Fruit fly (Drosophila melanogaster): Measurements from ENCODE around the gene Ugt303B1.
A peak's percentile ranks its signal among the peaks of the same experiment; 100 is the strongest.

Ugt303B1 gene

DNA sequence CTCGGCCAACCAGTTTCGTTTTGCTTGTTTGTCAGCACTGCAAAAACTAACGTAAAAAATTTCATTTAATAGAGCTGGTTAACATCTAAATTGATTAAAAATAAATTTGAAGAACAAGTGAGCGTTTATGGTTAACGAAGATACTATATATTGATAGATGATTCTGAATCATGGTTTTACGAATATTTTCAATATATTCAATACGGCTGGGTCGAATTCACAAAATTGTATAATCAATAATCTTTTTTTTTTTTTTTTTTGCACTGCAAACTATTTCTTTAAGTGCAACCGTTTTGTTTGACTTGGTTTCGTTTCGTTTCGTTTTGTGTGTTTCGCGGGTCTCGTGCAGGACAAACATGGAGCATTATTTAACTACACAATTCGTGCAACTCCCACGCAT lies 31.8 kb downstream of the Ugt303B1 start:
- peak; percentile 69 for TF ChIP-seq esn (GFP tag; optimal IDR thresholded peaks at IDR 0.05)
- peak; percentile 37 for TF ChIP-seq acj6 (GFP tag; optimal IDR thresholded peaks at IDR 0.05)
- no peak for TF ChIP-seq CG8319 (GFP tag; optimal IDR thresholded peaks at IDR 0.05)
- no peak for TF ChIP-seq CG11902 (GFP tag; optimal IDR thresholded peaks at IDR 0.05)
- peak; percentile 69 for TF ChIP-seq Hr4 (GFP tag; optimal IDR thresholded peaks at IDR 0.05)
- peak; percentile 54 for TF ChIP-seq Sox102F (GFP tag; optimal IDR thresholded peaks at IDR 0.05)
- TF ChIP-seq fkh (GFP tag; optimal IDR thresholded peaks at IDR 0.05), result no peak
- TF ChIP-seq CG4318 (GFP tag; optimal IDR thresholded peaks at IDR 0.05), result peak; percentile 31
- TF ChIP-seq CG6163 (GFP tag; IDR thresholded peaks at IDR 0.05), result peak; percentile 40; the same call in 1 of the 3 replicates
- peak; percentile 44 for TF ChIP-seq Lpt (GFP tag; optimal IDR thresholded peaks at IDR 0.05)
- peak; percentile 22 for TF ChIP-seq CG10631 (GFP tag; optimal IDR thresholded peaks at IDR 0.05)
- TF ChIP-seq topi (GFP tag; optimal IDR thresholded peaks at IDR 0.05), result peak; percentile 65
- TF ChIP-seq CG8119 (GFP tag; IDR thresholded peaks at IDR 0.05), result peak; percentile 86
- TF ChIP-seq CG31627 (GFP tag; optimal IDR thresholded peaks at IDR 0.05), result peak; percentile 56
- TF ChIP-seq CG6276 (GFP tag; optimal IDR thresholded peaks at IDR 0.05), result peak; percentile 82
- peak; percentile 25 for TF ChIP-seq CG11762 (GFP tag; optimal IDR thresholded peaks at IDR 0.05; ENCODE audit: insufficient read depth)
- TF ChIP-seq cyc (GFP tag; optimal IDR thresholded peaks at IDR 0.05), result peak; percentile 49
- no peak for TF ChIP-seq spab (GFP tag; optimal IDR thresholded peaks at IDR 0.05)
- peak; percentile 28 for TF ChIP-seq CG34406 (GFP tag; optimal IDR thresholded peaks at IDR 0.05)
- TF ChIP-seq Hr39 (GFP tag; optimal IDR thresholded peaks at IDR 0.05), result peak; percentile 53
- TF ChIP-seq CG6808 (GFP tag; optimal IDR thresholded peaks at IDR 0.05), result no peak
- no peak for TF ChIP-seq CG10669 (GFP tag; optimal IDR thresholded peaks at IDR 0.05)
- TF ChIP-seq CG11294 (GFP tag; IDR thresholded peaks at IDR 0.05), result no peak
- no peak for TF ChIP-seq ss (GFP tag; optimal IDR thresholded peaks at IDR 0.05)
- peak; percentile 87 for TF ChIP-seq CG15336 (GFP tag; IDR thresholded peaks at IDR 0.05)
- TF ChIP-seq Ets21C (GFP tag; optimal IDR thresholded peaks at IDR 0.05), result peak; percentile 36
- no peak for TF ChIP-seq Hr38 (GFP tag; optimal IDR thresholded peaks at IDR 0.05)
- TF ChIP-seq net (GFP tag; optimal IDR thresholded peaks at IDR 0.05), result peak; percentile 46
- TF ChIP-seq OdsH (GFP tag; optimal IDR thresholded peaks at IDR 0.05), result peak; percentile 26
- TF ChIP-seq eg (GFP tag; IDR thresholded peaks at IDR 0.05), result peak; percentile 60; the same call in 2 of the 3 replicates
- TF ChIP-seq achi (GFP tag; optimal IDR thresholded peaks at IDR 0.05), result peak; percentile 41
- no peak for TF ChIP-seq fd59A (GFP tag; optimal IDR thresholded peaks at IDR 0.05)
- TF ChIP-seq Met (GFP tag; optimal IDR thresholded peaks at IDR 0.05), result peak; percentile 69
- no peak for TF ChIP-seq CG1621 (tag; optimal IDR thresholded peaks at IDR 0.05)
- TF ChIP-seq CG6792 (GFP tag; optimal IDR thresholded peaks at IDR 0.05), result no peak
- TF ChIP-seq vri (GFP tag; optimal IDR thresholded peaks at IDR 0.05), result peak; percentile 36
- peak; percentile 60 for TF ChIP-seq lz (GFP tag; optimal IDR thresholded peaks at IDR 0.05)
- peak; percentile 22 for TF ChIP-seq Eip75B (GFP tag; optimal IDR thresholded peaks at IDR 0.05)
- no peak for TF ChIP-seq Blimp-1 (GFP tag; optimal IDR thresholded peaks at IDR 0.05)
- peak; percentile 81 for TF ChIP-seq CG32006 (GFP tag; optimal IDR thresholded peaks at IDR 0.05)
- TF ChIP-seq salr (GFP tag; optimal IDR thresholded peaks at IDR 0.05), result peak in 1 of 2 experiments; percentile 44
- TF ChIP-seq pdm3 (GFP tag; optimal IDR thresholded peaks at IDR 0.05), result peak; percentile 60
- 0 out of 2 replicates have a peak, but pooled peaks have one; percentile 11 for TF ChIP-seq Gug (GFP tag; IDR thresholded peaks at IDR 0.05)
- TF ChIP-seq Sox15 (GFP tag; optimal IDR thresholded peaks at IDR 0.05), result no peak
- peak; percentile 54 for TF ChIP-seq Smox (GFP tag; optimal IDR thresholded peaks at IDR 0.05)
- no peak for TF ChIP-seq CG3032 (tag; optimal IDR thresholded peaks at IDR 0.05)
- peak; percentile 44 for TF ChIP-seq CG3919 (GFP tag; optimal IDR thresholded peaks at IDR 0.05)
- no peak for TF ChIP-seq CG8632 (GFP tag; optimal IDR thresholded peaks at IDR 0.05)
- peak; percentile 90 for TF ChIP-seq Eip78C (GFP tag)
- TF ChIP-seq fd85E (GFP tag; optimal IDR thresholded peaks at IDR 0.05), result no peak
- no peak for TF ChIP-seq dsx (GFP tag; optimal IDR thresholded peaks at IDR 0.05; ENCODE audit: poor library complexity, severe bottlenecking)
- TF ChIP-seq CG6854 (GFP tag; optimal IDR thresholded peaks at IDR 0.05), result no peak

All from whole organism, prepupa.